Fruit fly (Drosophila melanogaster): ENCODE results near the gene CG2931.

dm6 chr3R:5520566-5520965 lies 47.8 kb downstream of the CG2931 start:
- TF ChIP-seq Sox102F (GFP tag; optimal IDR thresholded peaks at IDR 0.05) (no peak), CG11294 (GFP tag; IDR thresholded peaks at IDR 0.05) (no peak), Eip78C (GFP tag) (peak; percentile 52), svp (GFP tag) (no peak), CG6163 (GFP tag; IDR thresholded peaks at IDR 0.05) (no peak)

All from whole organism, prepupa.